Fruit fly (Drosophila melanogaster) whole organism: ENCODE results near the gene Mst98Ca.

Experiments
- CG8478 ChIP-seq: fragments of >200 bp; optimal IDR thresholded peaks from 2 replicates; lab custom pipeline; 2018; ENCODE audit warnings: inconsistent platforms
- Dll ChIP-seq: fragments of >200 bp; optimal IDR thresholded peaks from 2 replicates; lab custom pipeline; 2017
- EcR ChIP-seq, 2 experiments: fragments of >200 bp; optimal IDR thresholded peaks; 2 replicates each; lab custom pipeline; 2017; ENCODE audit warnings: missing biosample characterization in 2 of 2, missing genetic modification characterization in 2 of 2, missing genetic modification reagents in 2 of 2
- pan ChIP-seq: fragments of >200 bp; optimal IDR thresholded peaks from 2 replicates; lab custom pipeline; 2017
- psq ChIP-seq: fragments of >200 bp; optimal IDR thresholded peaks from 2 replicates; lab custom pipeline; 2017
- usp ChIP-seq: fragments of >200 bp; optimal IDR thresholded peaks from 2 replicates; lab custom pipeline; 2017; ENCODE audit warnings: missing biosample characterization, missing genetic modification characterization, mixed read lengths

The Mst98Ca gene

dm6 chr3R:28317151-28317844, 26.2 kb downstream of the Mst98Ca start:
- no peak for TF ChIP-seq psq (lab: Kevin White, UChicago)
- no peak for TF ChIP-seq pan
- no peak for TF ChIP-seq EcR (GFP tag; optimal IDR thresholded peaks at IDR 0.05; lab: Kevin White, UChicago)
- no peak for TF ChIP-seq Dll (lab: Kevin White, UChicago)
- TF ChIP-seq usp: no peak
- TF ChIP-seq CG8478 (lab: Kevin White, UChicago): no peak

dm6 chr3R:28323718-28324350, 32.7 kb downstream of the Mst98Ca start:
- no peak for TF ChIP-seq pan
- no peak for TF ChIP-seq psq (lab: Kevin White, UChicago)
- no peak for TF ChIP-seq EcR (GFP tag; optimal IDR thresholded peaks at IDR 0.05; lab: Kevin White, UChicago)
- no peak for TF ChIP-seq CG8478 (lab: Kevin White, UChicago)
- no peak for TF ChIP-seq usp
- TF ChIP-seq Dll (lab: Kevin White, UChicago): no peak

- TF ChIP-seq psq (lab: Kevin White, UChicago) (no peak), Dll (lab: Kevin White, UChicago) (no peak), EcR (GFP tag; optimal IDR thresholded peaks at IDR 0.05; lab: Kevin White, UChicago) (no peak), CG8478 (lab: Kevin White, UChicago) (no peak), pan (no peak), usp (no peak)
Observed at dm6 chr3R:28324834-28325233, 33.7 kb downstream of the Mst98Ca start.

- TF ChIP-seq pan: no peak
- TF ChIP-seq Dll (lab: Kevin White, UChicago): no peak
- TF ChIP-seq psq (lab: Kevin White, UChicago): no peak
Observed at dm6 chr3R:28325415-28325814, 34.3 kb downstream of the Mst98Ca start.

- TF ChIP-seq CG8478 (lab: Kevin White, UChicago): no peak
- no peak for TF ChIP-seq psq (lab: Kevin White, UChicago)
- TF ChIP-seq pan: no peak
- no peak for TF ChIP-seq usp
- TF ChIP-seq Dll (lab: Kevin White, UChicago): no peak
- TF ChIP-seq EcR (GFP tag; optimal IDR thresholded peaks at IDR 0.05; lab: Kevin White, UChicago): no peak
Observed at dm6 chr3R:28326150-28326965, 35.2 kb downstream of the Mst98Ca start.

dm6 chr3R:28327132-28327531, 36.0 kb downstream of the Mst98Ca start:
- TF ChIP-seq CG8478 (lab: Kevin White, UChicago): no peak
- no peak for TF ChIP-seq Dll (lab: Kevin White, UChicago)
- no peak for TF ChIP-seq psq (lab: Kevin White, UChicago)
- no peak for TF ChIP-seq usp
- TF ChIP-seq pan: no peak
- TF ChIP-seq EcR (GFP tag; optimal IDR thresholded peaks at IDR 0.05; lab: Kevin White, UChicago): no peak

dm6 chr3R:28327709-28328467, 36.8 kb downstream of the Mst98Ca start:
- no peak for TF ChIP-seq usp
- no peak for TF ChIP-seq psq (lab: Kevin White, UChicago)
- TF ChIP-seq CG8478 (lab: Kevin White, UChicago): no peak
- TF ChIP-seq Dll (lab: Kevin White, UChicago): no peak
- no peak for TF ChIP-seq EcR (GFP tag; optimal IDR thresholded peaks at IDR 0.05; lab: Kevin White, UChicago)
- TF ChIP-seq pan: no peak

dm6 chr3R:28328780-28329546, 37.8 kb downstream of the Mst98Ca start:
- TF ChIP-seq usp: no peak
- no peak for TF ChIP-seq CG8478 (lab: Kevin White, UChicago)
- TF ChIP-seq psq (lab: Kevin White, UChicago): no peak
- TF ChIP-seq EcR (GFP tag; optimal IDR thresholded peaks at IDR 0.05; lab: Kevin White, UChicago): no peak
- no peak for TF ChIP-seq Dll (lab: Kevin White, UChicago)
- no peak for TF ChIP-seq pan

- TF ChIP-seq usp (no peak), Dll (lab: Kevin White, UChicago) (no peak), EcR (GFP tag; optimal IDR thresholded peaks at IDR 0.05; lab: Kevin White, UChicago) (no peak)
Observed at dm6 chr3R:28330266-28331125, 39.4 kb downstream of the Mst98Ca start.

- TF ChIP-seq pan (no peak), usp (no peak), CG8478 (lab: Kevin White, UChicago) (no peak), psq (lab: Kevin White, UChicago) (no peak), Dll (lab: Kevin White, UChicago) (no peak), EcR (GFP tag; optimal IDR thresholded peaks at IDR 0.05; lab: Kevin White, UChicago) (no peak)
Observed at dm6 chr3R:28331126-28331490, 40.0 kb downstream of the Mst98Ca start.
